Fruit fly (Drosophila melanogaster) whole organism, embryonic: Measurements from ENCODE around the gene Ada1-1.
A peak's percentile ranks its signal among the peaks of the same experiment; 100 is the strongest.

Experiments used
- Atf3 ChIP-seq: fragments of 200-800 bp; sonication (Bioruptor generic); optimal IDR thresholded peaks from 3 replicates; lab custom pipeline; 2016; ENCODE audit warnings: missing biosample characterization, missing genetic modification characterization
- CG10267 ChIP-seq: fragments of 200-800 bp; sonication (Bioruptor generic); optimal IDR thresholded peaks from 2 replicates; lab custom pipeline; 2018; ENCODE audit warnings: missing biosample characterization, mild to moderate bottlenecking, missing genetic modification characterization, moderate library complexity
- CG11723 ChIP-seq: fragments of 200-800 bp; sonication (Bioruptor generic); optimal IDR thresholded peaks from 2 replicates; lab custom pipeline; 2017; ENCODE audit warnings: missing biosample characterization, mild to moderate bottlenecking, missing genetic modification characterization
- CG12104 ChIP-seq: fragments of 200-800 bp; sonication (Bioruptor generic); optimal IDR thresholded peaks from 3 replicates; lab custom pipeline; 2016; ENCODE audit warnings: missing biosample characterization, missing genetic modification characterization
- CG14667 ChIP-seq: fragments of 200-800 bp; sonication (Bioruptor generic); IDR thresholded peaks from 2 replicates; pipeline ENCODE4 v1.3.6; 2022; ENCODE audit warnings: missing biosample characterization, missing genetic modification characterization
- CG14965 ChIP-seq: fragments of 200-800 bp; sonication (Bioruptor generic); optimal IDR thresholded peaks from 2 replicates; lab custom pipeline; 2016; ENCODE audit warnings: missing biosample characterization, missing genetic modification characterization, borderline replicate concordance
- CG17568 ChIP-seq: fragments of 200-800 bp; sonication (Bioruptor generic); optimal IDR thresholded peaks from 2 replicates; lab custom pipeline; 2018; ENCODE audit warnings: missing biosample characterization, mild to moderate bottlenecking, missing genetic modification characterization, moderate library complexity
- CG2712 ChIP-seq: fragments of 200-800 bp; optimal IDR thresholded peaks from 3 replicates; lab custom pipeline; 2019; ENCODE audit warnings: missing biosample characterization, mild to moderate bottlenecking, missing genetic modification characterization, moderate library complexity
- CG3163 ChIP-seq: fragments of 200-800 bp; sonication (Bioruptor generic); optimal IDR thresholded peaks from 3 replicates; lab custom pipeline; 2016; ENCODE audit warnings: missing biosample characterization, missing genetic modification characterization
- CG3726 ChIP-seq: fragments of 200-800 bp; sonication (Bioruptor generic); IDR thresholded peaks from 3 replicates; pipeline ENCODE4, ENCODE4 v1.3.6; 2022; ENCODE audit warnings: missing biosample characterization, missing genetic modification characterization
- CG42726 ChIP-seq: fragments of 200-800 bp; sonication (Bioruptor generic); IDR thresholded peaks from 2 replicates; pipeline ENCODE4 v1.3.6; 2022; ENCODE audit warnings: missing biosample characterization, missing genetic modification characterization; ENCODE audit not compliant: partially characterized antibody
- CG5953 ChIP-seq: fragments of 200-800 bp; sonication (Bioruptor generic); IDR thresholded peaks from 2 replicates; pipeline ENCODE4 v1.3.6; 2022; ENCODE audit warnings: missing biosample characterization, missing genetic modification characterization
- CG6689 ChIP-seq: fragments of 200-800 bp; sonication (Bioruptor generic); IDR thresholded peaks from 2 replicates; pipeline ENCODE4 v1.3.6; 2022; ENCODE audit warnings: missing biosample characterization, missing genetic modification characterization
- CG6765 ChIP-seq: fragments of 200-800 bp; sonication (Bioruptor generic); optimal IDR thresholded peaks from 3 replicates; lab custom pipeline; 2017; ENCODE audit warnings: missing biosample characterization, mild to moderate bottlenecking, missing genetic modification characterization
- CG9932 ChIP-seq: fragments of 200-800 bp; sonication (Bioruptor generic); IDR thresholded peaks from 2 replicates; pipeline ENCODE4 v1.3.6; 2022; ENCODE audit warnings: missing biosample characterization, missing genetic modification characterization
- Dip3 ChIP-seq: fragments of 200-800 bp; sonication (Bioruptor generic); optimal IDR thresholded peaks from 3 replicates; lab custom pipeline; 2016; ENCODE audit warnings: missing biosample characterization, missing genetic modification characterization
- Doc3 ChIP-seq: fragments of 200-800 bp; sonication (Bioruptor generic); IDR thresholded peaks from 3 replicates; pipeline ENCODE4 v1.3.6; 2022; ENCODE audit warnings: missing biosample characterization, missing genetic modification characterization; ENCODE audit not compliant: partially characterized antibody
- Eip74EF ChIP-seq, 2 experiments: fragments of 200-800 bp in 1 of 2; fragments of >200 bp in 1 of 2; sonication (Bioruptor generic) in 1 of 2; optimal IDR thresholded peaks; 2 replicates each; lab custom pipeline; 2017 to 2019; ENCODE audit warnings: missing biosample characterization in 2 of 2, missing genetic modification characterization in 2 of 2, mild to moderate bottlenecking in 1 of 2, moderate library complexity in 1 of 2
- HLH3B ChIP-seq: fragments of 200-800 bp; sonication (Bioruptor generic); IDR thresholded peaks from 2 replicates; pipeline ENCODE4 v1.3.6; 2022; ENCODE audit warnings: missing biosample characterization, missing genetic modification characterization
- Hr3 ChIP-seq: fragments of 200-800 bp; sonication (Bioruptor generic); optimal IDR thresholded peaks from 3 replicates; lab custom pipeline; 2016; ENCODE audit warnings: missing biosample characterization, missing genetic modification characterization
- Hr39 ChIP-seq: fragments of >200 bp; optimal IDR thresholded peaks from 2 replicates; lab custom pipeline; 2017
- Lim3 ChIP-seq: fragments of 200-800 bp; sonication (Bioruptor generic); IDR thresholded peaks from 2 replicates; pipeline ENCODE4 v1.3.6; 2022; ENCODE audit warnings: missing biosample characterization, missing genetic modification characterization
- Meics ChIP-seq: fragments of 200-800 bp; sonication (Bioruptor generic); optimal IDR thresholded peaks from 2 replicates; lab custom pipeline; 2017; ENCODE audit warnings: missing biosample characterization, mild to moderate bottlenecking, missing genetic modification characterization
- Mrtf ChIP-seq: fragments of 200-800 bp; sonication (Bioruptor generic); IDR thresholded peaks from 3 replicates; pipeline ENCODE4 v1.3.6; 2022; ENCODE audit warnings: missing biosample characterization, missing genetic modification characterization
- Stat92E ChIP-seq, 3 experiments: fragments of >200 bp in 2 of 3; fragments of 200-800 bp in 1 of 3; sonication (Bioruptor generic) in 1 of 3; optimal IDR thresholded peaks; 2 replicates each; lab custom pipeline; 2017 to 2019; ENCODE audit warnings: missing biosample characterization in 3 of 3, missing genetic modification characterization in 3 of 3, mild to moderate bottlenecking in 1 of 3, moderate library complexity in 1 of 3
- Xrp1 ChIP-seq: fragments of 200-800 bp; sonication (Bioruptor generic); IDR thresholded peaks from 2 replicates; pipeline ENCODE4 v1.3.6; 2022; ENCODE audit warnings: missing biosample characterization, missing genetic modification characterization
- bcd ChIP-seq: fragments of 200-800 bp; sonication (Bioruptor generic); optimal IDR thresholded peaks from 2 replicates; lab custom pipeline; 2017; ENCODE audit warnings: missing biosample characterization, mild to moderate bottlenecking, missing genetic modification characterization
- bsh ChIP-seq, 2 experiments: fragments of 200-800 bp; sonication (Bioruptor generic); optimal IDR thresholded peaks; 2 replicates each; lab custom pipeline; 2017 to 2018; ENCODE audit warnings: mild to moderate bottlenecking in 2 of 2, missing biosample characterization in 2 of 2, missing genetic modification characterization in 2 of 2, moderate library complexity in 1 of 2
- cas ChIP-seq: fragments of 200-800 bp; sonication (Bioruptor generic); IDR thresholded peaks from 2 replicates; pipeline ENCODE4 v1.3.6; 2022; ENCODE audit warnings: missing biosample characterization, missing genetic modification characterization
- cg ChIP-seq: fragments of 200-800 bp; sonication (Bioruptor generic); optimal IDR thresholded peaks from 3 replicates; lab custom pipeline; 2019; ENCODE audit warnings: missing biosample characterization, mild to moderate bottlenecking, missing genetic modification characterization, moderate library complexity
- ci ChIP-seq: fragments of 200-800 bp; sonication (Bioruptor generic); IDR thresholded peaks from 3 replicates; pipeline ENCODE4 v1.3.6; 2022; ENCODE audit warnings: missing biosample characterization, missing genetic modification characterization
- dmrt11E ChIP-seq: fragments of 200-800 bp; sonication (Bioruptor generic); optimal IDR thresholded peaks from 3 replicates; lab custom pipeline; 2018; ENCODE audit warnings: missing biosample characterization, mild to moderate bottlenecking, missing genetic modification characterization, moderate library complexity
- dmrt99B ChIP-seq: fragments of 200-800 bp; sonication (Bioruptor generic); optimal IDR thresholded peaks from 2 replicates; lab custom pipeline; 2018; ENCODE audit warnings: missing biosample characterization, mild to moderate bottlenecking, missing genetic modification characterization, moderate library complexity
- gce ChIP-seq: fragments of 200-800 bp; sonication (Bioruptor generic); IDR thresholded peaks from 3 replicates; pipeline ENCODE4 v1.3.6; 2022; ENCODE audit warnings: missing biosample characterization, missing genetic modification characterization
- gcm ChIP-seq: fragments of 200-800 bp; sonication (Bioruptor generic); optimal IDR thresholded peaks from 2 replicates; lab custom pipeline; 2019; ENCODE audit warnings: missing biosample characterization, mild to moderate bottlenecking, missing genetic modification characterization, moderate library complexity
- gsb ChIP-seq: fragments of 200-800 bp; sonication (Bioruptor generic); IDR thresholded peaks from 2 replicates; pipeline ENCODE4 v1.3.6; 2022; ENCODE audit warnings: missing biosample characterization, missing genetic modification characterization
- hkb ChIP-seq, 2 experiments: fragments of 200-800 bp in 1 of 2; fragments of >200 bp in 1 of 2; sonication (Bioruptor generic) in 1 of 2; IDR thresholded peaks in 1 of 2; optimal IDR thresholded peaks in 1 of 2; 2 replicates each; pipeline versions ENCODE4 v1.3.6 to Lab custom; 2017 to 2022; ENCODE audit warnings: missing biosample characterization in 1 of 2, missing genetic modification characterization in 1 of 2
- hth ChIP-seq: fragments of >200 bp; optimal IDR thresholded peaks from 2 replicates; lab custom pipeline; 2017; ENCODE audit warnings: inconsistent platforms
- insv ChIP-seq, 2 experiments: fragments of 200-800 bp; sonication (Bioruptor generic); optimal IDR thresholded peaks; 3 replicates each; lab custom pipeline; 2016 to 2018; ENCODE audit warnings: missing biosample characterization in 2 of 2, missing genetic modification characterization in 2 of 2
- jigr1 ChIP-seq: fragments of 200-800 bp; sonication (Bioruptor generic); IDR thresholded peaks from 3 replicates; pipeline ENCODE4 v1.3.6; 2022; ENCODE audit warnings: missing biosample characterization, missing genetic modification characterization
- kah ChIP-seq: fragments of 200-800 bp; sonication (Bioruptor generic); optimal IDR thresholded peaks from 2 replicates; lab custom pipeline; 2018; ENCODE audit warnings: missing biosample characterization, mild to moderate bottlenecking, missing genetic modification characterization
- maf-S ChIP-seq: fragments of 200-800 bp; sonication (Bioruptor generic); optimal IDR thresholded peaks from 2 replicates; lab custom pipeline; 2016; ENCODE audit warnings: missing biosample characterization, missing genetic modification characterization
- oc ChIP-seq: fragments of 200-800 bp; sonication (Bioruptor generic); optimal IDR thresholded peaks from 2 replicates; lab custom pipeline; 2018; ENCODE audit warnings: missing biosample characterization, mild to moderate bottlenecking, missing genetic modification characterization, moderate library complexity
- sc ChIP-seq, 3 experiments: fragments of >200 bp in 2 of 3; fragments of 200-800 bp in 1 of 3; sonication (Bioruptor generic) in 1 of 3; optimal IDR thresholded peaks; 2 replicates in 2 of 3; 3 replicates in 1 of 3; lab custom pipeline; 2017; ENCODE audit warnings: mild to moderate bottlenecking in 1 of 3, missing biosample characterization in 1 of 3, missing genetic modification characterization in 1 of 3, missing genetic modification reagents in 1 of 3
- scrt ChIP-seq: fragments of 200-800 bp; sonication (Bioruptor generic); optimal IDR thresholded peaks from 2 replicates; lab custom pipeline; 2018; ENCODE audit warnings: missing biosample characterization, mild to moderate bottlenecking, missing genetic modification characterization, moderate library complexity
- tin ChIP-seq: fragments of 200-800 bp; sonication (Bioruptor generic); optimal IDR thresholded peaks from 3 replicates; lab custom pipeline; 2016; ENCODE audit warnings: missing biosample characterization, missing genetic modification characterization
- vnd ChIP-seq: fragments of 200-800 bp; sonication (Bioruptor generic); IDR thresholded peaks from 3 replicates; pipeline ENCODE4 v1.3.6; 2022; ENCODE audit warnings: missing biosample characterization, missing genetic modification characterization; ENCODE audit not compliant: partially characterized antibody
- wdn ChIP-seq: fragments of 200-800 bp; sonication (Bioruptor generic); IDR thresholded peaks from 2 replicates; pipeline ENCODE4 v1.3.6; 2022; ENCODE audit warnings: missing biosample characterization, missing genetic modification characterization

The Ada1-1 gene

dm6 chr2L:12006397-12007330 is 10.1 kb downstream of the Ada1-1 start (continued):
- TF ChIP-seq sc (optimal IDR thresholded peaks at IDR 0.05; lab: Kevin White, UChicago) (no peak), sc (GFP tag; optimal IDR thresholded peaks at IDR 0.05; lab: Kevin White, UChicago) (peak; percentile 92), wdn (GFP tag; lab: Robert Waterston, UW) (no peak), gcm (peak; percentile 96), dmrt99B (tag; lab: Kevin White, UChicago) (peak; percentile 96), oc (tag; lab: Kevin White, UChicago) (peak; percentile 69), bcd (peak; percentile 97), Dip3 (peak; percentile 19), CG42726 (GFP tag; lab: Robert Waterston, UW) (no peak), kah (GFP tag; lab: Kevin White, UChicago) (peak; percentile 42), jigr1 (GFP tag; lab: Robert Waterston, UW) (no peak), insv (GFP tag; optimal IDR thresholded peaks at IDR 0.05; lab: Kevin White, UChicago) (peak in 1 of 2 experiments; percentile 47), dmrt11E (tag; lab: Kevin White, UChicago) (peak; percentile 97), CG14667 (GFP tag; lab: Robert Waterston, UW) (no peak), Stat92E (GFP tag; optimal IDR thresholded peaks at IDR 0.05; lab: Kevin White, UChicago) (peak in 1 of 3 experiments; percentile 73), scrt (GFP tag; lab: Kevin White, UChicago) (no peak), hkb (optimal IDR thresholded peaks at IDR 0.05; lab: Kevin White, UChicago) (no peak), hkb (GFP tag; IDR thresholded peaks at IDR 0.05; lab: Robert Waterston, UW) (no peak), CG5953 (GFP tag; lab: Robert Waterston, UW) (no peak), Xrp1 (GFP tag; lab: Robert Waterston, UW) (no peak), CG11723 (GFP tag; lab: Kevin White, UChicago) (peak; percentile 86), gsb (GFP tag; lab: Robert Waterston, UW) (no peak), Doc3 (no peak), CG17568 (peak; percentile 80), Atf3 (GFP tag; lab: Kevin White, UChicago) (peak; percentile 57), CG6689 (GFP tag; lab: Robert Waterston, UW) (no peak), maf-S (peak; percentile 47), Eip74EF (GFP tag; optimal IDR thresholded peaks at IDR 0.05; lab: Kevin White, UChicago) (peak in 1 of 2 experiments; percentile 98), CG14965 (GFP tag; lab: Kevin White, UChicago) (peak; percentile 12), CG3163 (no peak), Meics (GFP tag; lab: Kevin White, UChicago) (peak; percentile 97), cas (no peak), CG6765 (GFP tag; lab: Kevin White, UChicago) (peak; percentile 91), CG2712 (peak; percentile 98), gce (GFP tag; lab: Robert Waterston, UW) (no peak), Hr39 (lab: Kevin White, UChicago) (no peak), CG10267 (tag; lab: Kevin White, UChicago) (peak; percentile 95), CG12104 (GFP tag; lab: Kevin White, UChicago) (peak; percentile 96), bsh (GFP tag; optimal IDR thresholded peaks at IDR 0.05; lab: Kevin White, UChicago) (peak; percentile 80 to 94), vnd (no peak), cg (GFP tag; lab: Kevin White, UChicago) (no peak), CG3726 (GFP tag; lab: Robert Waterston, UW) (no peak), CG9932 (GFP tag; lab: Robert Waterston, UW) (no peak), Mrtf (GFP tag; lab: Robert Waterston, UW) (no peak), Lim3 (GFP tag; lab: Robert Waterston, UW) (no peak), hth (lab: Kevin White, UChicago) (no peak), Hr3 (GFP tag; lab: Kevin White, UChicago) (peak; percentile 97), ci (no peak), HLH3B (GFP tag; lab: Robert Waterston, UW) (no peak), tin (GFP tag; lab: Kevin White, UChicago) (peak; percentile 87)
